Worm (Caenorhabditis elegans): Measurements from ENCODE around the gene mrps-31.

mrps-31 gene

ce11 chrIII:3672839-3673238 is 42.7 kb upstream of the mrps-31 start:
- TF ChIP-seq ets-4 (tag; optimal IDR thresholded peaks at IDR 0.05) (no peak), nfya-1 (tag; optimal IDR thresholded peaks at IDR 0.05) (peak; percentile 2), hlh-6 (tag; optimal IDR thresholded peaks at IDR 0.05) (no peak), ceh-31 (tag; optimal IDR thresholded peaks at IDR 0.05) (peak; percentile 21), zip-5 (tag; optimal IDR thresholded peaks at IDR 0.05) (no peak), Y22D7AL.16 (tag; optimal IDR thresholded peaks at IDR 0.05) (no peak), pqm-1 (tag; optimal IDR thresholded peaks at IDR 0.05) (no peak), sdc-2 (tag; optimal IDR thresholded peaks at IDR 0.05) (no peak), C38D4.7 (GFP tag; optimal IDR thresholded peaks at IDR 0.05) (no peak), lin-11 (tag; optimal IDR thresholded peaks at IDR 0.05) (no peak), T23F11.4 (GFP tag; optimal IDR thresholded peaks at IDR 0.05) (no peak), lim-6 (tag; optimal IDR thresholded peaks at IDR 0.05) (no peak), mec-3 (tag; optimal IDR thresholded peaks at IDR 0.05; ENCODE audit: borderline replicate concordance) (no peak), hlh-30 (tag; optimal IDR thresholded peaks at IDR 0.05; ENCODE audit: insufficient read depth) (no peak), ceh-22 (tag; optimal IDR thresholded peaks at IDR 0.05) (peak; percentile 43), elt-4 (tag; optimal IDR thresholded peaks at IDR 0.05) (no peak), ceh-6 (GFP tag; optimal IDR thresholded peaks at IDR 0.05) (no peak), K09A11.1 (tag; optimal IDR thresholded peaks at IDR 0.05; ENCODE audit: insufficient read depth) (no peak), ztf-16 (tag; optimal IDR thresholded peaks at IDR 0.05) (no peak), ceh-34 (tag; optimal IDR thresholded peaks at IDR 0.05) (peak; percentile 5), pax-1 (tag; optimal IDR thresholded peaks at IDR 0.05) (no peak), tbx-2 (tag; optimal IDR thresholded peaks at IDR 0.05) (no peak), unc-42 (tag; optimal IDR thresholded peaks at IDR 0.05) (peak; percentile 79), ceh-19 (GFP tag; optimal IDR thresholded peaks at IDR 0.05) (no peak), pat-9 (tag; optimal IDR thresholded peaks at IDR 0.05) (no peak), ceh-24 (tag; optimal IDR thresholded peaks at IDR 0.05) (no peak)

- TF ChIP-seq sox-2 (GFP tag; IDR thresholded peaks at IDR 0.05) (no peak), pax-1 (tag; optimal IDR thresholded peaks at IDR 0.05) (peak; percentile 15)
These were observed 40.8 kb upstream of the mrps-31 start for ce11 chrIII:3670984-3671383.

ce11 chrIII:3670336-3670735 is 40.2 kb upstream of the mrps-31 start, which contains the start of gene C46F11.6:
Gene C46F11.6, minus strand, starts transcription at chrIII:3670436.
- no peak for TF ChIP-seq T23F11.4 (GFP tag; optimal IDR thresholded peaks at IDR 0.05)
- TF ChIP-seq npax-4 (tag; optimal IDR thresholded peaks at IDR 0.05) = no peak

ce11 chrIII:3664224-3664623 is 34.1 kb upstream of the mrps-31 start, which contains the start of gene C46F11.4:
Gene C46F11.4, minus strand, starts transcription at chrIII:3664304.
- TF ChIP-seq madf-2 (tag; optimal IDR thresholded peaks at IDR 0.05) = peak; percentile 80
- peak; percentile 85 for TF ChIP-seq ceh-2 (tag; optimal IDR thresholded peaks at IDR 0.05)
- peak; percentile 76 for TF ChIP-seq F13H6.1 (tag; optimal IDR thresholded peaks at IDR 0.05)
- TF ChIP-seq hlh-13 (GFP tag; optimal IDR thresholded peaks at IDR 0.05) = peak; percentile 66
- peak; percentile 30 for TF ChIP-seq fkh-10 (GFP tag; optimal IDR thresholded peaks at IDR 0.05)
- no peak for TF ChIP-seq pros-1 (tag; optimal IDR thresholded peaks at IDR 0.05)
- TF ChIP-seq C38D4.7 (GFP tag; optimal IDR thresholded peaks at IDR 0.05) = peak; percentile 82
- peak; percentile 82 for TF ChIP-seq hlh-15 (tag; optimal IDR thresholded peaks at IDR 0.05)
- TF ChIP-seq K09A11.1 (tag; optimal IDR thresholded peaks at IDR 0.05; ENCODE audit: insufficient read depth) = peak; percentile 92
- peak; percentile 43 for TF ChIP-seq tbx-7 (tag; optimal IDR thresholded peaks at IDR 0.05)
- TF ChIP-seq pqm-1 (tag; optimal IDR thresholded peaks at IDR 0.05) = no peak
- TF ChIP-seq ets-4 (tag; optimal IDR thresholded peaks at IDR 0.05) = peak; percentile 23
- TF ChIP-seq ztf-16 (tag; optimal IDR thresholded peaks at IDR 0.05) = peak; percentile 80
- TF ChIP-seq ceh-22 (tag; optimal IDR thresholded peaks at IDR 0.05) = peak; percentile 65
- TF ChIP-seq nhr-11 (tag; optimal IDR thresholded peaks at IDR 0.05) = no peak
- TF ChIP-seq ceh-24 (tag; optimal IDR thresholded peaks at IDR 0.05) = peak; percentile 70
- TF ChIP-seq ceh-9 (tag; optimal IDR thresholded peaks at IDR 0.05) = no peak
- peak; percentile 87 for TF ChIP-seq sox-4 (tag; optimal IDR thresholded peaks at IDR 0.05)
- no peak for TF ChIP-seq mec-3 (tag; optimal IDR thresholded peaks at IDR 0.05; ENCODE audit: borderline replicate concordance)
- TF ChIP-seq dve-1 (tag; optimal IDR thresholded peaks at IDR 0.05) = no peak
- peak; percentile 85 for TF ChIP-seq nfya-1 (tag; optimal IDR thresholded peaks at IDR 0.05)
- TF ChIP-seq unc-86 (tag; optimal IDR thresholded peaks at IDR 0.05) = peak; percentile 88
- peak; percentile 78 for TF ChIP-seq ahr-1 (tag; optimal IDR thresholded peaks at IDR 0.05)
- TF ChIP-seq rnt-1 (tag; optimal IDR thresholded peaks at IDR 0.05) = peak; percentile 79
- no peak for TF ChIP-seq hlh-30 (tag; optimal IDR thresholded peaks at IDR 0.05; ENCODE audit: insufficient read depth)
- TF ChIP-seq lim-6 (tag; optimal IDR thresholded peaks at IDR 0.05) = peak; percentile 1
- TF ChIP-seq pha-4 (tag; optimal IDR thresholded peaks at IDR 0.05) = no peak
- TF ChIP-seq ceh-31 (tag; optimal IDR thresholded peaks at IDR 0.05) = peak; percentile 84
- TF ChIP-seq Y22D7AL.16 (tag; optimal IDR thresholded peaks at IDR 0.05) = peak; percentile 76
- no peak for TF ChIP-seq elt-4 (tag; optimal IDR thresholded peaks at IDR 0.05)
- no peak for TF ChIP-seq ceh-30 (tag; optimal IDR thresholded peaks at IDR 0.05)
- peak; percentile 56 for TF ChIP-seq eyg-1 (tag; optimal IDR thresholded peaks at IDR 0.05)

Measured in whole organism, late embryonic.